Worm (Caenorhabditis elegans) whole organism, late embryonic: ENCODE results near the gene pei-2.

ENCODE experiments used
- C38D4.7 ChIP-seq: fragments of 200-800 bp; sonication (Bioruptor generic); optimal IDR thresholded peaks from 2 replicates; lab custom pipeline; 2018; ENCODE audit warnings: mild to moderate bottlenecking, missing genetic modification characterization, moderate library complexity, missing compliant biosample characterization
- F13H6.1 ChIP-seq: sonication (generic microtip); optimal IDR thresholded peaks from 2 replicates; lab custom pipeline; 2016; ENCODE audit warnings: missing genetic modification characterization, missing compliant biosample characterization
- T23F11.4 ChIP-seq: fragments of 200-800 bp; sonication (Bioruptor generic); optimal IDR thresholded peaks from 2 replicates; lab custom pipeline; 2018; ENCODE audit warnings: mild to moderate bottlenecking, missing genetic modification characterization, missing compliant biosample characterization
- Y22D7AL.16 ChIP-seq: sonication (generic microtip); optimal IDR thresholded peaks from 2 replicates; lab custom pipeline; 2016; ENCODE audit warnings: missing genetic modification characterization, missing compliant biosample characterization
- ama-1 ChIP-seq: fragments of 150-350 bp; optimal IDR thresholded peaks from 2 replicates; lab custom pipeline; 2014
- ceh-14 ChIP-seq: sonication (generic microtip); optimal IDR thresholded peaks from 2 replicates; lab custom pipeline; 2016; ENCODE audit warnings: missing genotype, missing genetic modification characterization, missing compliant biosample characterization
- ceh-18 ChIP-seq: sonication (generic microtip); optimal IDR thresholded peaks from 2 replicates; lab custom pipeline; 2016; ENCODE audit warnings: missing genetic modification characterization, missing compliant biosample characterization
- ceh-19 ChIP-seq: fragments of 200-800 bp; sonication (Bioruptor generic); optimal IDR thresholded peaks from 2 replicates; lab custom pipeline; 2018; ENCODE audit warnings: mild to moderate bottlenecking, missing genetic modification characterization, missing compliant biosample characterization
- ceh-2 ChIP-seq: sonication (generic microtip); optimal IDR thresholded peaks from 2 replicates; lab custom pipeline; 2016; ENCODE audit warnings: missing genotype, missing genetic modification characterization, missing compliant biosample characterization
- ceh-22 ChIP-seq: sonication (generic microtip); optimal IDR thresholded peaks from 2 replicates; lab custom pipeline; 2017; ENCODE audit warnings: missing biosample characterization, missing genetic modification characterization
- ceh-24 ChIP-seq: sonication (generic microtip); optimal IDR thresholded peaks from 2 replicates; lab custom pipeline; 2016; ENCODE audit warnings: mild to moderate bottlenecking, missing genetic modification characterization, missing compliant biosample characterization
- ceh-30 ChIP-seq: fragments of 150-350 bp; optimal IDR thresholded peaks from 2 replicates; lab custom pipeline; 2014; ENCODE audit warnings: missing biosample characterization, missing genetic modification characterization
- ceh-31 ChIP-seq: sonication (generic microtip); optimal IDR thresholded peaks from 2 replicates; lab custom pipeline; 2016; ENCODE audit warnings: missing genetic modification characterization, missing compliant biosample characterization
- ceh-34 ChIP-seq: sonication (generic microtip); optimal IDR thresholded peaks from 2 replicates; lab custom pipeline; 2016; ENCODE audit warnings: mild to moderate bottlenecking, missing genetic modification characterization, missing compliant biosample characterization
- ceh-45 ChIP-seq: fragments of 200-800 bp; sonication (Bioruptor generic); IDR thresholded peaks from 2 replicates; pipeline ENCODE4 v1.3.6; 2022; ENCODE audit warnings: missing genetic modification reagents, missing genetic modification characterization, missing compliant biosample characterization
- ceh-48 ChIP-seq: sonication (generic microtip); optimal IDR thresholded peaks from 2 replicates; lab custom pipeline; 2016; ENCODE audit warnings: missing genetic modification characterization, inconsistent platforms, missing compliant biosample characterization
- ceh-6 ChIP-seq: fragments of 200-800 bp; sonication (Bioruptor generic); optimal IDR thresholded peaks from 2 replicates; lab custom pipeline; 2018; ENCODE audit warnings: mild to moderate bottlenecking, missing genetic modification characterization, missing compliant biosample characterization
- ceh-9 ChIP-seq: sonication (generic microtip); optimal IDR thresholded peaks from 2 replicates; lab custom pipeline; 2016; ENCODE audit warnings: mild to moderate bottlenecking, missing genetic modification characterization, inconsistent platforms, missing compliant biosample characterization
- che-1 ChIP-seq: sonication (generic microtip); optimal IDR thresholded peaks from 2 replicates; lab custom pipeline; 2016; ENCODE audit warnings: mild to moderate bottlenecking, missing genetic modification characterization, missing compliant biosample characterization
- elt-2 ChIP-seq: sonication (generic microtip); optimal IDR thresholded peaks from 2 replicates; lab custom pipeline; 2016; ENCODE audit warnings: missing genetic modification reagents, missing genetic modification characterization, missing compliant biosample characterization
- eyg-1 ChIP-seq: sonication (generic microtip); optimal IDR thresholded peaks from 2 replicates; lab custom pipeline; 2016; ENCODE audit warnings: missing genotype, missing genetic modification characterization, missing compliant biosample characterization
- fax-1 ChIP-seq: sonication (generic microtip); optimal IDR thresholded peaks from 2 replicates; lab custom pipeline; 2016; ENCODE audit warnings: missing genotype, missing genetic modification characterization, missing compliant biosample characterization
- fkh-10 ChIP-seq: fragments of 150-350 bp; optimal IDR thresholded peaks from 2 replicates; lab custom pipeline; 2014; ENCODE audit warnings: missing biosample characterization, missing genetic modification reagents, missing genetic modification characterization
- hlh-13 ChIP-seq: fragments of 200-800 bp; sonication (Bioruptor generic); optimal IDR thresholded peaks from 2 replicates; lab custom pipeline; 2018; ENCODE audit warnings: mild to moderate bottlenecking, missing genetic modification characterization, missing compliant biosample characterization
- hlh-30 ChIP-seq: sonication (generic microtip); optimal IDR thresholded peaks from 2 replicates; lab custom pipeline; 2017; ENCODE audit warnings: antibody characterized with exemption, missing genetic modification characterization, missing compliant biosample characterization; ENCODE audit not compliant: insufficient read depth
- hlh-6 ChIP-seq: sonication (generic microtip); optimal IDR thresholded peaks from 2 replicates; lab custom pipeline; 2016; ENCODE audit warnings: missing genotype, missing genetic modification characterization, missing compliant biosample characterization
- hlh-8 ChIP-seq: sonication (generic microtip); optimal IDR thresholded peaks from 2 replicates; lab custom pipeline; 2016; ENCODE audit warnings: missing genotype, missing genetic modification characterization, missing compliant biosample characterization
- madf-2 ChIP-seq: sonication (generic microtip); optimal IDR thresholded peaks from 2 replicates; lab custom pipeline; 2017; ENCODE audit warnings: missing genetic modification characterization, missing compliant biosample characterization
- mec-3 ChIP-seq: sonication (generic microtip); optimal IDR thresholded peaks from 2 replicates; lab custom pipeline; 2016; ENCODE audit warnings: borderline replicate concordance, missing genetic modification characterization, missing compliant biosample characterization
- nfya-1 ChIP-seq: sonication (generic microtip); optimal IDR thresholded peaks from 2 replicates; lab custom pipeline; 2017; ENCODE audit warnings: missing genetic modification characterization, mild to moderate bottlenecking, missing compliant biosample characterization, antibody characterized with exemption, moderate library complexity
- nhr-232 ChIP-seq: sonication (generic microtip); optimal IDR thresholded peaks from 2 replicates; lab custom pipeline; 2016; ENCODE audit warnings: missing genetic modification characterization, missing compliant biosample characterization
- pax-1 ChIP-seq: fragments of 150-350 bp; optimal IDR thresholded peaks from 2 replicates; lab custom pipeline; 2014; ENCODE audit warnings: missing biosample characterization, missing genetic modification characterization
- pha-2 ChIP-seq: sonication (generic microtip); optimal IDR thresholded peaks from 2 replicates; lab custom pipeline; 2017; ENCODE audit warnings: mild to moderate bottlenecking, missing genetic modification characterization, missing compliant biosample characterization
- pqm-1 ChIP-seq: sonication (generic microtip); optimal IDR thresholded peaks from 2 replicates; lab custom pipeline; 2016; ENCODE audit warnings: missing genetic modification characterization, missing compliant biosample characterization
- pros-1 ChIP-seq: fragments of 150-350 bp; optimal IDR thresholded peaks from 2 replicates; lab custom pipeline; 2014; ENCODE audit warnings: missing biosample characterization, missing genetic modification reagents, missing genetic modification characterization
- ref-2 ChIP-seq: sonication (generic microtip); optimal IDR thresholded peaks from 2 replicates; lab custom pipeline; 2016; ENCODE audit warnings: missing genetic modification characterization, missing compliant biosample characterization
- sdc-2 ChIP-seq: sonication (generic microtip); optimal IDR thresholded peaks from 2 replicates; lab custom pipeline; 2016; ENCODE audit warnings: missing genotype, missing genetic modification characterization, missing compliant biosample characterization
- sox-4 ChIP-seq: sonication (generic microtip); optimal IDR thresholded peaks from 2 replicates; lab custom pipeline; 2017; ENCODE audit warnings: mild to moderate bottlenecking, missing genetic modification characterization, inconsistent platforms, missing compliant biosample characterization
- syd-9 ChIP-seq: sonication (generic microtip); optimal IDR thresholded peaks from 2 replicates; lab custom pipeline; 2016; ENCODE audit warnings: mild to moderate bottlenecking, missing genetic modification characterization, moderate library complexity, missing compliant biosample characterization
- tbx-2 ChIP-seq: sonication (generic microtip); optimal IDR thresholded peaks from 2 replicates; lab custom pipeline; 2016; ENCODE audit warnings: missing genetic modification characterization, missing compliant biosample characterization
- tbx-7 ChIP-seq: sonication (generic microtip); optimal IDR thresholded peaks from 2 replicates; lab custom pipeline; 2016; ENCODE audit warnings: missing genotype, missing genetic modification characterization, missing compliant biosample characterization
- unc-3 ChIP-seq, 2 experiments: fragments of 200-800 bp in 1 of 2; sonication (Bioruptor generic) in 1 of 2; sonication (generic microtip) in 1 of 2; conservative IDR thresholded peaks in 1 of 2; optimal IDR thresholded peaks in 1 of 2; 2 replicates each; pipeline versions ENCODE4 v1.3.6 to Lab custom; 2016 to 2022; ENCODE audit warnings: missing compliant biosample characterization in 2 of 2, missing genetic modification characterization in 2 of 2, missing genetic modification reagents in 1 of 2
- unc-42 ChIP-seq: sonication (generic microtip); optimal IDR thresholded peaks from 2 replicates; lab custom pipeline; 2016; ENCODE audit warnings: missing genotype, missing genetic modification characterization, missing compliant biosample characterization
- unc-55 ChIP-seq: sonication (generic microtip); optimal IDR thresholded peaks from 2 replicates; lab custom pipeline; 2017; ENCODE audit warnings: missing biosample characterization, missing genetic modification reagents, missing genetic modification characterization
- unc-86 ChIP-seq: sonication (generic microtip); optimal IDR thresholded peaks from 2 replicates; lab custom pipeline; 2016; ENCODE audit warnings: missing genetic modification characterization, missing compliant biosample characterization
- ztf-16 ChIP-seq: sonication (generic microtip); optimal IDR thresholded peaks from 2 replicates; lab custom pipeline; 2017; ENCODE audit warnings: missing genetic modification characterization, missing compliant biosample characterization

The pei-2 gene

DNA sequence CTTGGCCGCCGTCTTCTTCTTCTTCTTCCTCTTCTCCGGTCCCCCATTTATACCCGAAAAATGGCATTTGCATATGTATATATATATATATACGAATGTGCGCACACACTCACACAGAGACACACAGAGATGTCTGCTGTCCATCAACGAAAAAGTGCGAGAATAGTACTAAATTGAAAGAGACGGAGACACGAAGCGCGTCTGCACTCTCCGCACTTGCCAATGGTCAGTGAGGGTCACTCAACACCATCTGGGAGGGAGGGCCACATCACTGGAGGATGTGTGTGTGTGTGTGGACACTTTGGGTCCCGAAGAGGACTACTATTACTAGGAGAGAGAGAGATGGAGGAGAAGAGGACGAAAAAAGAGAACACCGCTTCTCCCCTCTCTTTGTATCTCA lies 48.1 kb downstream of the pei-2 start:
- TF ChIP-seq ceh-2 (tag; lab: Kevin White, UChicago) (peak; percentile 37), hlh-13 (no peak), unc-3 (GFP tag; conservative IDR thresholded peaks at IDR 0.05; lab: Robert Waterston, UW) (no peak), unc-3 (tag; optimal IDR thresholded peaks at IDR 0.05; lab: Kevin White, UChicago) (no peak), nhr-232 (no peak), sdc-2 (tag; lab: Kevin White, UChicago) (peak; percentile 25), ceh-9 (tag; lab: Kevin White, UChicago) (no peak), hlh-30 (tag; lab: Kevin White, UChicago) (peak; percentile 34), ztf-16 (tag; lab: Kevin White, UChicago) (no peak), fkh-10 (GFP tag; lab: Kevin White, UChicago) (no peak), pqm-1 (tag; lab: Kevin White, UChicago) (no peak), che-1 (tag; lab: Kevin White, UChicago) (no peak), ceh-14 (tag; lab: Kevin White, UChicago) (no peak), ceh-30 (tag; lab: Kevin White, UChicago) (peak; percentile 7), pax-1 (no peak), C38D4.7 (GFP tag; lab: Kevin White, UChicago) (no peak), nfya-1 (tag; lab: Kevin White, UChicago) (peak; percentile 79), sox-4 (no peak), fax-1 (tag; lab: Kevin White, UChicago) (no peak), ceh-18 (tag; lab: Kevin White, UChicago) (peak; percentile 18), ceh-45 (GFP tag; lab: Robert Waterston, UW) (no peak), tbx-7 (no peak), syd-9 (tag; lab: Kevin White, UChicago) (peak; percentile 18), F13H6.1 (tag; lab: Kevin White, UChicago) (peak; percentile 69), tbx-2 (peak; percentile 30), unc-55 (peak; percentile 97), pros-1 (tag; lab: Kevin White, UChicago) (no peak), ceh-31 (peak; percentile 66), elt-2 (tag; lab: Kevin White, UChicago) (peak; percentile 21), T23F11.4 (GFP tag; lab: Kevin White, UChicago) (no peak), ama-1 (lab: Kevin White, UChicago) (no peak), ceh-19 (GFP tag; lab: Kevin White, UChicago) (peak; percentile 43), eyg-1 (tag; lab: Kevin White, UChicago) (peak; percentile 49), hlh-8 (peak; percentile 75), unc-86 (no peak), hlh-6 (tag; lab: Kevin White, UChicago) (no peak), ceh-48 (no peak), ceh-34 (tag; lab: Kevin White, UChicago) (peak; percentile 79), ceh-22 (tag; lab: Kevin White, UChicago) (no peak), ref-2 (tag; lab: Kevin White, UChicago) (peak; percentile 54), unc-42 (tag; lab: Kevin White, UChicago) (peak; percentile 13), madf-2 (tag; lab: Kevin White, UChicago) (no peak), mec-3 (no peak), pha-2 (tag; lab: Kevin White, UChicago) (peak; percentile 28), ceh-6 (no peak), Y22D7AL.16 (tag; lab: Kevin White, UChicago) (no peak), ceh-24 (no peak)
- TF ChIP-seq, all 69 proteins: peak for 19
